Fruit fly (Drosophila melanogaster) whole organism, embryonic: ENCODE measurements around the gene tipE.
A peak's percentile ranks its signal among the peaks of the same experiment; 100 is the strongest.

ENCODE experiments used
- Antp ChIP-seq: fragments of 200-800 bp; sonication (Bioruptor generic); optimal IDR thresholded peaks from 3 replicates; lab custom pipeline; 2016; ENCODE audit warnings: missing biosample characterization, missing genetic modification characterization
- CG10274 ChIP-seq: fragments of 200-800 bp; sonication (Bioruptor generic); optimal IDR thresholded peaks from 3 replicates; lab custom pipeline; 2017; ENCODE audit warnings: missing biosample characterization, mild to moderate bottlenecking, missing genetic modification characterization
- CG10543 ChIP-seq: fragments of 200-800 bp; sonication (Bioruptor generic); optimal IDR thresholded peaks from 3 replicates; lab custom pipeline; 2017; ENCODE audit warnings: missing biosample characterization, mild to moderate bottlenecking, missing genetic modification characterization, moderate library complexity
- CG10959 ChIP-seq: fragments of 200-800 bp; sonication (Bioruptor generic); IDR thresholded peaks from 2 replicates; pipeline ENCODE4 v1.3.6; 2022; ENCODE audit warnings: missing biosample characterization, missing genetic modification characterization
- CG11093 ChIP-seq: fragments of 200-800 bp; sonication (Bioruptor generic); IDR thresholded peaks from 3 replicates; pipeline ENCODE4 v1.3.6; 2022; ENCODE audit warnings: missing biosample characterization, missing genetic modification characterization
- CG14710 ChIP-seq: fragments of 200-800 bp; sonication (Bioruptor generic); optimal IDR thresholded peaks from 3 replicates; lab custom pipeline; 2019; ENCODE audit warnings: missing biosample characterization, mild to moderate bottlenecking, missing genetic modification characterization, moderate library complexity
- CG15514 ChIP-seq: fragments of 200-800 bp; sonication (Bioruptor generic); optimal IDR thresholded peaks from 3 replicates; lab custom pipeline; 2017; ENCODE audit warnings: missing biosample characterization, missing genetic modification characterization, mild to moderate bottlenecking, moderate library complexity, missing genetic modification reagents
- CG15696 ChIP-seq: fragments of 200-800 bp; sonication (Bioruptor generic); optimal IDR thresholded peaks from 2 replicates; lab custom pipeline; 2019; ENCODE audit warnings: missing biosample characterization, mild to moderate bottlenecking, missing genetic modification characterization, moderate library complexity
- CG16815 ChIP-seq: fragments of 200-800 bp; sonication (Bioruptor generic); optimal IDR thresholded peaks from 3 replicates; lab custom pipeline; 2017; ENCODE audit warnings: missing biosample characterization, mild to moderate bottlenecking, missing genetic modification characterization
- CG17328 ChIP-seq: fragments of 200-800 bp; sonication (Bioruptor generic); IDR thresholded peaks from 2 replicates; pipeline ENCODE4 v1.3.6; 2022; ENCODE audit warnings: missing biosample characterization, missing genetic modification characterization
- CG18619 ChIP-seq: fragments of 200-800 bp; sonication (Bioruptor generic); optimal IDR thresholded peaks from 3 replicates; lab custom pipeline; 2017; ENCODE audit warnings: missing biosample characterization, mild to moderate bottlenecking, missing genetic modification characterization
- CG2199 ChIP-seq: fragments of 200-800 bp; sonication (Bioruptor generic); IDR thresholded peaks from 3 replicates; pipeline ENCODE4 v1.3.6; 2022; ENCODE audit warnings: missing biosample characterization, missing genetic modification characterization
- CG3065 ChIP-seq: fragments of 200-800 bp; sonication (Bioruptor generic); optimal IDR thresholded peaks from 2 replicates; lab custom pipeline; 2016; ENCODE audit warnings: missing biosample characterization, missing genetic modification characterization
- CG4404 ChIP-seq: fragments of 200-800 bp; sonication (Bioruptor generic); IDR thresholded peaks from 2 replicates; pipeline ENCODE4 v1.3.6; 2022; ENCODE audit warnings: missing biosample characterization, missing genetic modification characterization
- CG4854 ChIP-seq: fragments of 200-800 bp; sonication (Bioruptor generic); optimal IDR thresholded peaks from 2 replicates; lab custom pipeline; 2016; ENCODE audit warnings: missing biosample characterization, missing genetic modification characterization, inconsistent platforms
- CG5953 ChIP-seq: fragments of 200-800 bp; sonication (Bioruptor generic); IDR thresholded peaks from 2 replicates; pipeline ENCODE4 v1.3.6; 2022; ENCODE audit warnings: missing biosample characterization, missing genetic modification characterization
- CG7786 ChIP-seq: fragments of 200-800 bp; sonication (Bioruptor generic); optimal IDR thresholded peaks from 2 replicates; lab custom pipeline; 2016; ENCODE audit warnings: missing biosample characterization, missing genetic modification characterization
- Ets65A ChIP-seq: fragments of 200-800 bp; sonication (Bioruptor generic); peaks from one replicate; lab custom pipeline; 2016; ENCODE audit warnings: missing biosample characterization, missing genetic modification characterization
- Gug ChIP-seq: fragments of 200-800 bp; sonication (Bioruptor generic); IDR thresholded peaks from 4 replicates; pipeline ENCODE4 v1.3.6; 2022; ENCODE audit warnings: missing biosample characterization, missing genetic modification characterization
- HmgZ ChIP-seq: fragments of 200-800 bp; sonication (Bioruptor generic); optimal IDR thresholded peaks from 2 replicates; lab custom pipeline; 2018; ENCODE audit warnings: missing biosample characterization, mild to moderate bottlenecking, missing genetic modification characterization
- Hmx ChIP-seq: fragments of 200-800 bp; sonication (Bioruptor generic); optimal IDR thresholded peaks from 2 replicates; lab custom pipeline; 2016; ENCODE audit warnings: missing biosample characterization, missing genetic modification characterization
- Mad ChIP-seq: fragments of 200-800 bp; sonication (Bioruptor generic); optimal IDR thresholded peaks from 2 replicates; lab custom pipeline; 2016; ENCODE audit warnings: missing biosample characterization, missing genetic modification characterization
- Mes4 ChIP-seq: fragments of 200-800 bp; sonication (Bioruptor generic); optimal IDR thresholded peaks from 2 replicates; lab custom pipeline; 2016; ENCODE audit warnings: missing biosample characterization, missing genetic modification characterization
- Scr ChIP-seq: fragments of 200-800 bp; sonication (Bioruptor generic); IDR thresholded peaks from 2 replicates; pipeline ENCODE4 v1.3.6; 2022; ENCODE audit warnings: missing biosample characterization, missing genetic modification characterization; ENCODE audit not compliant: partially characterized antibody
- Vsx1 ChIP-seq: fragments of 200-800 bp; sonication (Bioruptor generic); optimal IDR thresholded peaks from 2 replicates; lab custom pipeline; 2017; ENCODE audit warnings: missing biosample characterization, mild to moderate bottlenecking, missing genetic modification characterization, missing genetic modification reagents
- abd-A ChIP-seq: fragments of 200-800 bp; sonication (Bioruptor generic); optimal IDR thresholded peaks from 3 replicates; lab custom pipeline; 2019; ENCODE audit warnings: missing biosample characterization, mild to moderate bottlenecking, missing genetic modification characterization, moderate library complexity
- al ChIP-seq: fragments of 200-800 bp; sonication (Bioruptor generic); IDR thresholded peaks from 2 replicates; pipeline ENCODE4 v1.3.6; 2022; ENCODE audit warnings: missing biosample characterization, missing genetic modification characterization
- aop ChIP-seq: fragments of 200-800 bp; sonication (Bioruptor generic); IDR thresholded peaks from 2 replicates; pipeline ENCODE4 v1.3.6; 2022; ENCODE audit warnings: missing biosample characterization, missing genetic modification characterization
- ase ChIP-seq: fragments of 200-800 bp; sonication (Bioruptor generic); IDR thresholded peaks from 3 replicates; pipeline ENCODE4 v1.3.6; 2022; ENCODE audit warnings: missing biosample characterization, missing genetic modification characterization
- bigmax ChIP-seq: fragments of 200-800 bp; sonication (Bioruptor generic); optimal IDR thresholded peaks from 2 replicates; lab custom pipeline; 2018; ENCODE audit warnings: missing biosample characterization, mild to moderate bottlenecking, missing genetic modification characterization
- br ChIP-seq: fragments of >200 bp; optimal IDR thresholded peaks from 2 replicates; lab custom pipeline; 2017
- cg ChIP-seq: fragments of 200-800 bp; sonication (Bioruptor generic); optimal IDR thresholded peaks from 3 replicates; lab custom pipeline; 2019; ENCODE audit warnings: missing biosample characterization, mild to moderate bottlenecking, missing genetic modification characterization, moderate library complexity
- ci ChIP-seq: fragments of 200-800 bp; sonication (Bioruptor generic); IDR thresholded peaks from 3 replicates; pipeline ENCODE4 v1.3.6; 2022; ENCODE audit warnings: missing biosample characterization, missing genetic modification characterization
- disco-r ChIP-seq: fragments of 200-800 bp; sonication (Bioruptor generic); optimal IDR thresholded peaks from 2 replicates; lab custom pipeline; 2016; ENCODE audit warnings: missing biosample characterization, missing genetic modification characterization
- psq ChIP-seq: fragments of 200-800 bp; sonication (Bioruptor generic); optimal IDR thresholded peaks from 2 replicates; lab custom pipeline; 2017; ENCODE audit warnings: missing biosample characterization, missing genetic modification characterization
- pum ChIP-seq: fragments of 200-800 bp; sonication (Bioruptor generic); optimal IDR thresholded peaks from 2 replicates; lab custom pipeline; 2016; ENCODE audit warnings: missing biosample characterization, missing genetic modification characterization
- sens ChIP-seq: fragments of 200-800 bp; sonication (Bioruptor generic); peaks from one replicate; lab custom pipeline; 2016; ENCODE audit warnings: missing biosample characterization, missing genetic modification characterization
- sna ChIP-seq: fragments of 200-800 bp; sonication (Bioruptor generic); IDR thresholded peaks from 2 replicates; pipeline ENCODE4 v1.3.6; 2022; ENCODE audit warnings: missing biosample characterization, missing genetic modification characterization; ENCODE audit not compliant: partially characterized antibody
- sr ChIP-seq: fragments of 200-800 bp; sonication (Bioruptor generic); IDR thresholded peaks from 3 replicates; pipeline ENCODE4 v1.3.6; 2022; ENCODE audit warnings: missing biosample characterization, missing genetic modification characterization
- ssp ChIP-seq: fragments of 200-800 bp; sonication (Bioruptor generic); IDR thresholded peaks from 2 replicates; pipeline ENCODE4 v1.3.6; 2022; ENCODE audit warnings: missing biosample characterization, missing genetic modification characterization
- stwl ChIP-seq: fragments of 200-800 bp; sonication (Bioruptor generic); optimal IDR thresholded peaks from 3 replicates; lab custom pipeline; 2018; ENCODE audit warnings: missing biosample characterization, mild to moderate bottlenecking, missing genetic modification characterization, moderate library complexity
- toy ChIP-seq: fragments of 200-800 bp; sonication (Bioruptor generic); IDR thresholded peaks from 2 replicates; pipeline ENCODE4 v1.3.6; 2022; ENCODE audit warnings: missing biosample characterization, missing genetic modification characterization

The tipE gene

dm6 chr3L:4238195-4238594 is 49.9 kb downstream of the tipE start:
- no peak for TF ChIP-seq disco-r (GFP tag; lab: Kevin White, UChicago)
- peak; percentile 3; the same call in 1 of the 3 replicates for TF ChIP-seq ci (GFP tag; lab: Robert Waterston, UW)
- no peak for TF ChIP-seq pum
- peak; percentile 59 for TF ChIP-seq sens (GFP tag; lab: Kevin White, UChicago)
- no peak for TF ChIP-seq Hmx (GFP tag; lab: Kevin White, UChicago)
- no peak for TF ChIP-seq CG3065 (GFP tag; lab: Kevin White, UChicago)
- no peak for TF ChIP-seq psq (GFP tag; lab: Kevin White, UChicago)
- TF ChIP-seq CG18619 = no peak
- TF ChIP-seq Mad (GFP tag; lab: Kevin White, UChicago) = no peak
- TF ChIP-seq CG17328 (GFP tag; lab: Robert Waterston, UW) = no peak
- TF ChIP-seq CG4404 = peak; percentile 12; the same call in 1 of the 2 replicates
- TF ChIP-seq sr = 0 out of 3 replicates have a peak, but pooled peaks have one; percentile 4
- TF ChIP-seq CG14710 (tag; lab: Kevin White, UChicago) = no peak
- TF ChIP-seq br = no peak
- no peak for TF ChIP-seq cg (GFP tag; lab: Kevin White, UChicago)
- 0 out of 2 replicates have a peak, but pooled peaks have one; percentile 3 for TF ChIP-seq aop (GFP tag; lab: Robert Waterston, UW)
- TF ChIP-seq CG10274 (GFP tag; lab: Kevin White, UChicago) = no peak
- no peak for TF ChIP-seq CG2199 (GFP tag; lab: Robert Waterston, UW)
- no peak for TF ChIP-seq Gug (GFP tag; lab: Robert Waterston, UW)
- no peak for TF ChIP-seq bigmax (GFP tag; lab: Kevin White, UChicago)
- no peak for TF ChIP-seq CG11093
- no peak for TF ChIP-seq CG16815
- no peak for TF ChIP-seq sna (GFP tag; lab: Robert Waterston, UW)
- TF ChIP-seq CG15696 (tag; lab: Kevin White, UChicago) = no peak
- no peak for TF ChIP-seq HmgZ (tag; lab: Kevin White, UChicago)
- TF ChIP-seq toy (GFP tag; lab: Robert Waterston, UW) = no peak
- TF ChIP-seq ase (GFP tag; lab: Robert Waterston, UW) = no peak
- TF ChIP-seq Antp = no peak
- TF ChIP-seq CG10959 (GFP tag; lab: Robert Waterston, UW) = no peak
- TF ChIP-seq abd-A (tag; lab: Kevin White, UChicago) = no peak
- TF ChIP-seq Vsx1 (GFP tag; lab: Kevin White, UChicago) = no peak
- TF ChIP-seq CG10543 (GFP tag; lab: Kevin White, UChicago) = no peak
- peak; percentile 58 for TF ChIP-seq Ets65A
- no peak for TF ChIP-seq stwl (tag; lab: Kevin White, UChicago)
- TF ChIP-seq ssp (GFP tag; lab: Robert Waterston, UW) = no peak
- TF ChIP-seq Mes4 (GFP tag; lab: Kevin White, UChicago) = no peak
- no peak for TF ChIP-seq al
- TF ChIP-seq CG15514 (GFP tag; lab: Kevin White, UChicago) = no peak
- TF ChIP-seq CG7786 (GFP tag; lab: Kevin White, UChicago) = no peak
- TF ChIP-seq Scr (GFP tag; lab: Robert Waterston, UW) = no peak
- no peak for TF ChIP-seq CG5953 (GFP tag; lab: Robert Waterston, UW)
- TF ChIP-seq CG4854 (GFP tag; lab: Kevin White, UChicago) = no peak
- TF ChIP-seq, all 482 proteins: peak for 6
